Worm (Caenorhabditis elegans): ENCODE measurements around the gene dars-2.
"Not testable (repeated sequence)": the region's sequence is repeated elsewhere in the genome, so short reads cannot be mapped to it uniquely, and the experiment has no call there.

Gene dars-2

DNA sequence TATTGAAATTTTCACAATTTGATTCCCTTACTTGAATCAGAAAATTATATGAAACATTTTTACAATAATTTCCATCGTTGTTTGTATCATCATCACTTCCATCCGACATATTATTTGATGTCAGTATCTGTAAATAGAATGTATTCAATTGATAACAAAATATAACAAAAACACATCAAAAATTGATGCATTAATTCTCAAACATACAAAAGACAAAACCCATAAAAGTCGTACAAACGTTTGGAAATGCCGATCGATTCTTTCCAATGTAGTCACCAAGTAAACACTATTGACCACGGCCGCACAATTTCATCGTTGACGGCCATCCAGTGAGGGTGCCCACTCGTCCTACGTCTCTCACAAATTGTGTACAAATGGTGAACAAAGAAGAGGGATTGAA, 35.2 kb upstream of the dars-2 start, which contains the start of gene add-2:
add-2 (minus strand) TSS at position 109 of the 400 bp plus-strand sequence.
- no peak for TF ChIP-seq scrt-1 (GFP tag; IDR thresholded peaks at IDR 0.05)
- no peak for TF ChIP-seq ama-1 (optimal IDR thresholded peaks at IDR 0.05)
- TF ChIP-seq hnd-1 (tag; optimal IDR thresholded peaks at IDR 0.05), result no peak
- no peak for TF ChIP-seq sea-1 (GFP tag; conservative IDR thresholded peaks at IDR 0.05)
- TF ChIP-seq tbx-11 (GFP tag; IDR thresholded peaks at IDR 0.05), result no peak
- TF ChIP-seq aly-1 (tag; optimal IDR thresholded peaks at IDR 0.05), result no peak
- no peak for TF ChIP-seq tra-4 (tag; optimal IDR thresholded peaks at IDR 0.05)
- no peak for TF ChIP-seq ceh-36 (tag; optimal IDR thresholded peaks at IDR 0.05)
- no peak for TF ChIP-seq hmbx-1 (tag; optimal IDR thresholded peaks at IDR 0.05)
- no peak for TF ChIP-seq ceh-13 (GFP tag; optimal IDR thresholded peaks at IDR 0.05)
- TF ChIP-seq flt-1 (GFP tag; IDR thresholded peaks at IDR 0.05), result no peak
- TF ChIP-seq hmg-4 (GFP tag; optimal IDR thresholded peaks at IDR 0.05), result no peak
- TF ChIP-seq F13C5.2 (tag; optimal IDR thresholded peaks at IDR 0.05), result no peak

DNA sequence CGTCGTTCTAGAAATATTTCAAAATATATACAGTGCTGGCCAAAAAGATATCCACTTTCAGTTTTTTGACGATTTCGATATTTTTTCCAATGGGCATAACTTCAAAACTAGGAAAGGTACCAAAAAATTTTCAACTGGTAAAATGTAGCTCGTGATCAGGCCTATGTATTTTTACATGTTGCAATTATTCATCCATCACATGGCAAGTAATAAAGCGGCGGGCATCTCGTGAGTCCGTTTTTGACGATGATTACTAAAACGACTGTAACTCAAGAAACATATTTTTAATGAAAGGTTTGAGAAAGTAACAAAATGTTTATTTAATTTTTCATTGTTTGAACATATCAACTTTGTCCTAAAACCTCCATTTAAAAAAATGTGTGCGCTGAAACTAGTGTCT, 28.5 kb upstream of the dars-2 start, which contains the start of gene F10C2.3:
F10C2.3 (plus strand) TSS at position 301 of the 400 bp plus-strand sequence.
- not testable (repeated sequence) for TF ChIP-seq flt-1 (GFP tag; IDR thresholded peaks at IDR 0.05); scrt-1 (GFP tag; IDR thresholded peaks at IDR 0.05); hnd-1 (tag; optimal IDR thresholded peaks at IDR 0.05)

ce11 chrV:12020940-12021339, 27.6 kb upstream of the dars-2 start:
- TF ChIP-seq B0310.2 (tag; optimal IDR thresholded peaks at IDR 0.05) (no peak), hnd-1 (tag; optimal IDR thresholded peaks at IDR 0.05) (no peak), tra-4 (tag; optimal IDR thresholded peaks at IDR 0.05) (no peak), scrt-1 (GFP tag; IDR thresholded peaks at IDR 0.05) (no peak), ama-1 (optimal IDR thresholded peaks at IDR 0.05) (no peak), tbx-37 (GFP tag; conservative IDR thresholded peaks at IDR 0.05) (no peak), flt-1 (GFP tag; IDR thresholded peaks at IDR 0.05) (no peak), tbx-11 (GFP tag; IDR thresholded peaks at IDR 0.05) (no peak), pes-1 (GFP tag; IDR thresholded peaks at IDR 0.05) (no peak), ceh-36 (tag; optimal IDR thresholded peaks at IDR 0.05) (no peak), aly-1 (tag; optimal IDR thresholded peaks at IDR 0.05) (no peak), F13C5.2 (tag; optimal IDR thresholded peaks at IDR 0.05) (no peak), ceh-13 (GFP tag; optimal IDR thresholded peaks at IDR 0.05) (no peak), sea-1 (GFP tag; conservative IDR thresholded peaks at IDR 0.05) (no peak), hmbx-1 (tag; optimal IDR thresholded peaks at IDR 0.05) (no peak), ets-7 (tag; optimal IDR thresholded peaks at IDR 0.05) (no peak), hmg-4 (GFP tag; optimal IDR thresholded peaks at IDR 0.05) (no peak)

- TF ChIP-seq scrt-1 (GFP tag; IDR thresholded peaks at IDR 0.05) (peak; percentile 67; the same call in 1 of the 2 replicates), ceh-13 (GFP tag; optimal IDR thresholded peaks at IDR 0.05) (no peak), F13C5.2 (tag; optimal IDR thresholded peaks at IDR 0.05) (no peak), aly-1 (tag; optimal IDR thresholded peaks at IDR 0.05) (peak; percentile 62), hmbx-1 (tag; optimal IDR thresholded peaks at IDR 0.05) (no peak), tra-4 (tag; optimal IDR thresholded peaks at IDR 0.05) (no peak)
These were observed 24.3 kb upstream of the dars-2 start for ce11 chrV:12024273-12024672.

ce11 chrV:12025683-12026082, 22.9 kb upstream of the dars-2 start:
- no peak for TF ChIP-seq hmbx-1 (tag; optimal IDR thresholded peaks at IDR 0.05)
- TF ChIP-seq hmg-4 (GFP tag; optimal IDR thresholded peaks at IDR 0.05), result no peak
- no peak for TF ChIP-seq tbx-11 (GFP tag; IDR thresholded peaks at IDR 0.05)
- no peak for TF ChIP-seq ets-7 (tag; optimal IDR thresholded peaks at IDR 0.05)
- TF ChIP-seq ceh-13 (GFP tag; optimal IDR thresholded peaks at IDR 0.05), result no peak
- no peak for TF ChIP-seq B0310.2 (tag; optimal IDR thresholded peaks at IDR 0.05)
- TF ChIP-seq tra-4 (tag; optimal IDR thresholded peaks at IDR 0.05), result no peak
- TF ChIP-seq F13C5.2 (tag; optimal IDR thresholded peaks at IDR 0.05), result no peak
- no peak for TF ChIP-seq scrt-1 (GFP tag; IDR thresholded peaks at IDR 0.05)

DNA sequence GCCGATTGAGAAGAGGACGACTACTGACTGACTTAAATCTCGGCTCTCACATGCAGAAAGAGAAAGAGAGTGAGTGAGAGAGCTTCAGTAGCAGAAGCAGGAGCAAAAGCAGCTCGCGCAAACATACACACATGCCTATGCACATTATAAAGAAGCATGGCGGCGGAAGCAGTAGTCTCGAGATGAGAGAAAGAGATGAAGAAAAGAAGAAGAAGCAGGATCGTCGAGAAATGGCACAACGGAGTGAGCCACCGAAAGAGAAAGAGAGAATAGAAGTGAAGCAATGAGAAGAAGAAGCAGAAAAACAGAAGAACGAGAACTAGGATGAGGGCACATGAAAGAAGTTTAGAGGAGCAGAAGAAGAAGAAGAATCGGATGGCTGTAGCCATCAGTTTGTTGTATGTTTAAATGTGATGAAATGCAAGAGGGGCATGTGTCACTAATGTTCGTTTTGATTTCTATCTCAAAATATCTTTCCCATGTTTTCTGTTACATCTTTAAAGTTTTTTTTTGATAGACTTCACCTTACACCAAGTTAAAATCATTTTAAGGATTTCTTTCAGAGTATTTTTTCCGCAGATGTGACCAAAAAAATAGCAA, 21.6 kb upstream of the dars-2 start:
- no peak for TF ChIP-seq tbx-37 (GFP tag; conservative IDR thresholded peaks at IDR 0.05)

ce11 chrV:12028151-12028550, 20.4 kb upstream of the dars-2 start:
- TF ChIP-seq hnd-1 (tag; optimal IDR thresholded peaks at IDR 0.05) (no peak), ets-7 (tag; optimal IDR thresholded peaks at IDR 0.05) (no peak), pes-1 (GFP tag; IDR thresholded peaks at IDR 0.05) (no peak), aly-1 (tag; optimal IDR thresholded peaks at IDR 0.05) (no peak), F13C5.2 (tag; optimal IDR thresholded peaks at IDR 0.05) (no peak), tra-4 (tag; optimal IDR thresholded peaks at IDR 0.05) (no peak), B0310.2 (tag; optimal IDR thresholded peaks at IDR 0.05) (no peak), hmbx-1 (tag; optimal IDR thresholded peaks at IDR 0.05) (no peak), scrt-1 (GFP tag; IDR thresholded peaks at IDR 0.05) (no peak), ceh-13 (GFP tag; optimal IDR thresholded peaks at IDR 0.05) (no peak), ama-1 (optimal IDR thresholded peaks at IDR 0.05) (no peak), sea-1 (GFP tag; conservative IDR thresholded peaks at IDR 0.05) (no peak), ceh-36 (tag; optimal IDR thresholded peaks at IDR 0.05) (no peak), tbx-37 (GFP tag; conservative IDR thresholded peaks at IDR 0.05) (no peak), hmg-4 (GFP tag; optimal IDR thresholded peaks at IDR 0.05) (no peak), tbx-11 (GFP tag; IDR thresholded peaks at IDR 0.05) (no peak), flt-1 (GFP tag; IDR thresholded peaks at IDR 0.05) (no peak)

- TF ChIP-seq ceh-13 (GFP tag; optimal IDR thresholded peaks at IDR 0.05) (no peak), hmbx-1 (tag; optimal IDR thresholded peaks at IDR 0.05) (no peak), tbx-11 (GFP tag; IDR thresholded peaks at IDR 0.05) (no peak), pes-1 (GFP tag; IDR thresholded peaks at IDR 0.05) (no peak), B0310.2 (tag; optimal IDR thresholded peaks at IDR 0.05) (no peak), flt-1 (GFP tag; IDR thresholded peaks at IDR 0.05) (no peak), tbx-37 (GFP tag; conservative IDR thresholded peaks at IDR 0.05) (no peak), sea-1 (GFP tag; conservative IDR thresholded peaks at IDR 0.05) (no peak), scrt-1 (GFP tag; IDR thresholded peaks at IDR 0.05) (no peak), tra-4 (tag; optimal IDR thresholded peaks at IDR 0.05) (no peak), hmg-4 (GFP tag; optimal IDR thresholded peaks at IDR 0.05) (no peak), ceh-36 (tag; optimal IDR thresholded peaks at IDR 0.05) (no peak), ama-1 (optimal IDR thresholded peaks at IDR 0.05) (no peak), ets-7 (tag; optimal IDR thresholded peaks at IDR 0.05) (no peak), F13C5.2 (tag; optimal IDR thresholded peaks at IDR 0.05) (no peak), hnd-1 (tag; optimal IDR thresholded peaks at IDR 0.05) (no peak)
These were observed 16.5 kb upstream of the dars-2 start, which contains the start of gene pkc-1 for ce11 chrV:12032060-12032459. Gene pkc-1 (minus strand): TSS chrV:12032160.
